Fruit fly (Drosophila melanogaster) whole organism, prepupa: ENCODE results near the gene Bx.

Experiments used
- Blimp-1 ChIP-seq: fragments of 200-800 bp; sonication (Bioruptor generic); optimal IDR thresholded peaks from 3 replicates; lab custom pipeline; 2017; ENCODE audit warnings: missing biosample characterization, missing genetic modification characterization, mild to moderate bottlenecking, moderate library complexity, missing genetic modification reagents
- CG6808 ChIP-seq: fragments of 200-800 bp; sonication (Bioruptor generic); optimal IDR thresholded peaks from 3 replicates; lab custom pipeline; 2017; ENCODE audit warnings: missing biosample characterization, missing genetic modification characterization, mild to moderate bottlenecking, moderate library complexity, missing genetic modification reagents
- Eip93F ChIP-seq: fragments of 200-800 bp; sonication (Bioruptor generic); optimal IDR thresholded peaks from 2 replicates; lab custom pipeline; 2016; ENCODE audit warnings: missing biosample characterization, mild to moderate bottlenecking, missing genetic modification characterization
- Gug ChIP-seq: fragments of 200-800 bp; sonication (Bioruptor generic); IDR thresholded peaks from 2 replicates; pipeline ENCODE4 v1.3.6; 2022; ENCODE audit warnings: missing biosample characterization, missing genetic modification characterization
- Smox ChIP-seq: fragments of 200-800 bp; sonication (Bioruptor generic); optimal IDR thresholded peaks from 3 replicates; lab custom pipeline; 2016; ENCODE audit warnings: missing biosample characterization, missing genetic modification characterization
- Sox102F ChIP-seq: fragments of 200-800 bp; sonication (Bioruptor generic); optimal IDR thresholded peaks from 2 replicates; lab custom pipeline; 2016; ENCODE audit warnings: missing biosample characterization, mild to moderate bottlenecking, missing genetic modification characterization
- fd85E ChIP-seq: fragments of 200-800 bp; sonication (Bioruptor generic); optimal IDR thresholded peaks from 3 replicates; lab custom pipeline; 2016; ENCODE audit warnings: missing biosample characterization, missing genetic modification characterization
- salr ChIP-seq, 2 experiments: fragments of 200-800 bp; sonication (Bioruptor generic); optimal IDR thresholded peaks; 3 replicates each; lab custom pipeline; 2016 to 2018; ENCODE audit warnings: missing biosample characterization in 2 of 2, missing genetic modification characterization in 2 of 2, mild to moderate bottlenecking in 1 of 2

dm6 chrX:18491941-18492340 is 23.3 kb upstream of the Bx start, which contains the start of gene CG15044:
- TF ChIP-seq Eip93F (no peak), Gug (GFP tag; lab: Robert Waterston, UW) (no peak), CG6808 (GFP tag; lab: Kevin White, UChicago) (no peak), Smox (GFP tag; lab: Kevin White, UChicago) (no peak), Blimp-1 (GFP tag; lab: Kevin White, UChicago) (no peak), fd85E (no peak), salr (GFP tag; optimal IDR thresholded peaks at IDR 0.05; lab: Kevin White, UChicago) (no peak), Sox102F (GFP tag; lab: Kevin White, UChicago) (no peak)
